Fruit fly (Drosophila melanogaster): ENCODE measurements around the gene CG3164.

CG3164 gene

DNA sequence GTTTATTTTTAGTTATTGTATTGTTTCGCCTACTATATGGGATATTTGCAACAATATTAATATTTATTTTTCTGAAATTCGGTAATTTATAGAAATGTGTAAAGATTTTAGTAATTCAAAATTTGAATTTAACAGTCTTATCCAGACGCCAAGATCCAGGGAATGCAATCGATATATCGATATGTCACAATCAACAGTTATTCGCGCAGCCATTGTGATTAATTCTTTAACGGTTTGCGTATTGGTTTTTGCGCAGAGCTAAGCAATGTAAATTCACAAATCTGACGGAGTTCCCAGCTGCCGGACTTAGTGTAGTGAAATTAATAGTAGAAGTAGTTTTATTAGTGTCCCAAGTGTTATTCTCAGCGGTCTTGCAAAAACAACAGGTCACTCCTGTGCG is 16.2 kb downstream of the CG3164 start, which contains the start of gene ND-15 (continued):
- TF ChIP-seq fd96Cb (tag; optimal IDR thresholded peaks at IDR 0.05) (no peak), CG1529 (GFP tag; optimal IDR thresholded peaks at IDR 0.05) (no peak), gce (GFP tag; IDR thresholded peaks at IDR 0.05) (no peak), Fer3 (tag; optimal IDR thresholded peaks at IDR 0.05) (no peak), sqz (GFP tag; optimal IDR thresholded peaks at IDR 0.05) (no peak), CG9727 (GFP tag; optimal IDR thresholded peaks at IDR 0.05) (no peak), CHES-1-like (GFP tag; optimal IDR thresholded peaks at IDR 0.05) (no peak), pnt (GFP tag; optimal IDR thresholded peaks at IDR 0.05) (no peak), crol (GFP tag; IDR thresholded peaks at IDR 0.05) (no peak), MESR4 (GFP tag; optimal IDR thresholded peaks at IDR 0.05) (no peak), shn (GFP tag; optimal IDR thresholded peaks at IDR 0.05) (no peak), CG3065 (GFP tag; optimal IDR thresholded peaks at IDR 0.05) (no peak), onecut (GFP tag; IDR thresholded peaks at IDR 0.05) (no peak), ftz-f1 (GFP tag; optimal IDR thresholded peaks at IDR 0.05) (no peak), CG7839 (tag; optimal IDR thresholded peaks at IDR 0.05) (no peak), CG10267 (tag; optimal IDR thresholded peaks at IDR 0.05) (no peak), CG4617 (GFP tag; optimal IDR thresholded peaks at IDR 0.05; ENCODE audit: borderline replicate concordance) (no peak), trh (GFP tag; optimal IDR thresholded peaks at IDR 0.05) (no peak), CG7928 (GFP tag; optimal IDR thresholded peaks at IDR 0.05) (peak; percentile 19), CG30020 (tag; optimal IDR thresholded peaks at IDR 0.05) (no peak), CG31388 (GFP tag; optimal IDR thresholded peaks at IDR 0.05) (no peak), Dll (GFP tag; IDR thresholded peaks at IDR 0.05; ENCODE audit: partially characterized antibody) (peak; percentile 79), zfh1 (GFP tag; IDR thresholded peaks at IDR 0.05) (no peak), CG11696 (GFP tag; IDR thresholded peaks at IDR 0.05) (no peak), Doc3 (GFP tag; IDR thresholded peaks at IDR 0.05; ENCODE audit: partially characterized antibody) (peak; percentile 54; the same call in 2 of the 3 replicates), CG13123 (GFP tag; optimal IDR thresholded peaks at IDR 0.05) (no peak), CG5180 (GFP tag; optimal IDR thresholded peaks at IDR 0.05) (no peak), Ada2b (GFP tag; IDR thresholded peaks at IDR 0.05) (no peak), CG9437 (GFP tag; optimal IDR thresholded peaks at IDR 0.05) (no peak), Lim3 (GFP tag; IDR thresholded peaks at IDR 0.05) (no peak), nau (GFP tag; optimal IDR thresholded peaks at IDR 0.05) (no peak), salm (tag; optimal IDR thresholded peaks at IDR 0.05) (no peak), CG6813 (GFP tag; optimal IDR thresholded peaks at IDR 0.05) (no peak), CG2120 (GFP tag; optimal IDR thresholded peaks at IDR 0.05) (no peak), NC2α (GFP tag; optimal IDR thresholded peaks at IDR 0.05) (no peak), Doc2 (GFP tag; IDR thresholded peaks at IDR 0.05) (no peak), CG3407 (GFP tag; optimal IDR thresholded peaks at IDR 0.05) (no peak), CG6272 (GFP tag; IDR thresholded peaks at IDR 0.05) (no peak), CG9932 (GFP tag; IDR thresholded peaks at IDR 0.05) (no peak), CG1603 (tag; optimal IDR thresholded peaks at IDR 0.05) (peak; percentile 65), luna (GFP tag; optimal IDR thresholded peaks at IDR 0.05) (no peak), CG30431 (GFP tag; optimal IDR thresholded peaks at IDR 0.05) (no peak), toy (GFP tag; IDR thresholded peaks at IDR 0.05) (no peak), CG14441 (GFP tag; IDR thresholded peaks at IDR 0.05) (no peak), ssp (GFP tag; IDR thresholded peaks at IDR 0.05) (no peak), sima (GFP tag; optimal IDR thresholded peaks at IDR 0.05) (no peak), caup (GFP tag; optimal IDR thresholded peaks at IDR 0.05; ENCODE audit: severe bottlenecking) (no peak), CG12942 (GFP tag; optimal IDR thresholded peaks at IDR 0.05) (no peak), CG17568 (GFP tag; optimal IDR thresholded peaks at IDR 0.05) (no peak), Dbx (GFP tag; IDR thresholded peaks at IDR 0.05) (no peak), CG14965 (GFP tag; optimal IDR thresholded peaks at IDR 0.05; ENCODE audit: borderline replicate concordance) (no peak), CoRest (tag; optimal IDR thresholded peaks at IDR 0.05) (no peak)

Data from whole organism, embryonic.